Worm (Caenorhabditis elegans) whole organism, L4 larva: ENCODE data around the gene F42F12.4.

Experiments used
- F49E8.2 ChIP-seq: sonication (generic microtip); optimal IDR thresholded peaks from 2 replicates; lab custom pipeline; 2016; ENCODE audit warnings: missing compliant biosample characterization, mild to moderate bottlenecking, missing genetic modification characterization, borderline replicate concordance
- aly-2 ChIP-seq: sonication (generic microtip); optimal IDR thresholded peaks from 2 replicates; lab custom pipeline; 2018; ENCODE audit warnings: missing biosample characterization, missing genetic modification characterization
- ceh-32 ChIP-seq: sonication (generic microtip); optimal IDR thresholded peaks from 2 replicates; lab custom pipeline; 2016; ENCODE audit warnings: mild to moderate bottlenecking, missing genetic modification characterization, missing compliant biosample characterization; ENCODE audit not compliant: poor library complexity
- ceh-82 ChIP-seq: sonication (generic microtip); optimal IDR thresholded peaks from 2 replicates; lab custom pipeline; 2017; ENCODE audit warnings: missing biosample characterization, missing genetic modification characterization
- mep-1 ChIP-seq: fragments of 150-350 bp; sonication (generic microtip); optimal IDR thresholded peaks from 3 replicates; lab custom pipeline; 2014; ENCODE audit warnings: missing biosample characterization, missing genetic modification characterization
- mxl-2 ChIP-seq: fragments of 200-800 bp; sonication (Bioruptor generic); conservative IDR thresholded peaks from 2 replicates; pipeline ENCODE4 v1.3.6; 2022; ENCODE audit warnings: missing genetic modification reagents, missing genetic modification characterization, missing compliant biosample characterization
- nhr-11 ChIP-seq: fragments of 150-350 bp; optimal IDR thresholded peaks from 2 replicates; lab custom pipeline; 2014; ENCODE audit warnings: missing biosample characterization, missing genetic modification characterization
- unc-130 ChIP-seq: sonication (generic microtip); optimal IDR thresholded peaks from 2 replicates; lab custom pipeline; 2016; ENCODE audit warnings: missing genetic modification reagents, missing genetic modification characterization, missing compliant biosample characterization
- zag-1 ChIP-seq: fragments of 150-350 bp; optimal IDR thresholded peaks from 2 replicates; lab custom pipeline; 2014; ENCODE audit warnings: missing biosample characterization, missing genetic modification characterization
- zip-2 ChIP-seq: fragments of 150-350 bp; optimal IDR thresholded peaks from 2 replicates; lab custom pipeline; 2014; ENCODE audit warnings: missing biosample characterization, missing genetic modification characterization

ce11 chrX:12320737-12321136 lies 32.0 kb downstream of the F42F12.4 start, which contains the start of gene ceh-40:
- TF ChIP-seq ceh-32 (tag; lab: Kevin White, UChicago) (no peak), zag-1 (tag; lab: Kevin White, UChicago) (no peak), nhr-11 (tag; lab: Kevin White, UChicago) (no peak), mep-1 (tag; lab: Kevin White, UChicago) (no peak), mxl-2 (no peak), unc-130 (GFP tag; lab: Kevin White, UChicago) (no peak), zip-2 (tag; lab: Kevin White, UChicago) (no peak), ceh-82 (tag; lab: Kevin White, UChicago) (no peak), F49E8.2 (tag; lab: Kevin White, UChicago) (no peak), aly-2 (tag; lab: Kevin White, UChicago) (no peak)
